Worm (Caenorhabditis elegans) whole organism, young adult: ENCODE data around the gene ZK1307.1.

Experiments
- Y56A3A.18 ChIP-seq: fragments of 200-800 bp; sonication (Bioruptor generic); IDR thresholded peaks from 2 replicates; pipeline ENCODE4 v1.3.6; 2022; ENCODE audit warnings: missing genetic modification reagents, missing genetic modification characterization, missing compliant biosample characterization
- nhr-80 ChIP-seq: sonication (generic microtip); optimal IDR thresholded peaks from 2 replicates; lab custom pipeline; 2016; ENCODE audit warnings: missing genetic modification characterization, missing compliant biosample characterization
- unc-130 ChIP-seq: sonication (generic microtip); optimal IDR thresholded peaks from 2 replicates; lab custom pipeline; 2016; ENCODE audit warnings: missing genetic modification reagents, missing genetic modification characterization, missing compliant biosample characterization

Gene ZK1307.1

ce11 chrII:9604685-9605084 is 50.7 kb downstream of the ZK1307.1 start:
- TF ChIP-seq nhr-80 (tag; lab: Kevin White, UChicago), result peak; percentile 37
- no peak for TF ChIP-seq Y56A3A.18 (GFP tag; lab: Robert Waterston, UW)
- TF ChIP-seq unc-130, result no peak
